Fruit fly (Drosophila melanogaster): Measurements from ENCODE around the gene Arfrp1.

Gene Arfrp1

DNA sequence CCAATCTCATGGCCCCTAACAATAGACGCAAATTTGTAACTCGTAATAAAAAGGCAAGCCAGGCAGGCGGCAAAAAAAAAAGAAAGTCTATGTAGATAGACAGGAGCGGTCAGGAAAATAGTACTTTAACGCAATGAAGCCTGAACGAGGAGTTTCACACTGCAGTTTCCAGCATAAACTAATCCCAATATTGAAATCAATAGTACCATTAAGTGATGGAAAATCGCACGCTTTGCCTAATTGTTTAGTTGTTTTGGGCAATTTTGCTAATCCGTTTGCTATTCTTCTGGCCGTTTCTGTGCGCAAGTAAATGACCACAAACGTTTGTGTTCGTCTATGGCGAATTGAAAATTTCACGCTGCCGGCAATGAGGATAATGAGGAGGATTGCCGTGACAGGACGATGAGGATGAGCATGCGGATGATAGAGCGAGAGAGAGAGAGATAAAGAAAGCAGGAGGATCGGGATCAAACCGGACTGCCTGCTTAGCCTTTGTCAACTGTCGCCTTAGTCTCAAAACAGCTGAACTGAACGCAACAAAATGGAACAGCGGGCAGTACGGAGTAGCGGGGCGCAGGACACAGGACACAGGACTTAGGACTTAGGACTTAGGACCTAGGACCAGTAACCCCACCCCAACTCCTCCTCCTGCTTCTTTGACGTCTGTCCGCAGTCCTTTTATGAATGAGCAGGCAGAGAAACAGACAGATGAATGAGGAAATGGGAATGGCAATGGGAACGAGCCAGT is 20.6 kb downstream of the Arfrp1 start (continued):
- TF ChIP-seq CG2712 (tag; optimal IDR thresholded peaks at IDR 0.05), result peak; percentile 20
- peak; percentile 5 for TF ChIP-seq grau (tag; optimal IDR thresholded peaks at IDR 0.05)
- no peak for TF ChIP-seq NfI (GFP tag; optimal IDR thresholded peaks at IDR 0.05)
- no peak for TF ChIP-seq pan (optimal IDR thresholded peaks at IDR 0.05)
- TF ChIP-seq pan (GFP tag; optimal IDR thresholded peaks at IDR 0.05 in 1 of 2, IDR thresholded peaks at IDR 0.05 in 1 of 2), result peak in 1 of 2 experiments; percentile 31
- TF ChIP-seq Nf-YC (tag; optimal IDR thresholded peaks at IDR 0.05), result no peak
- peak; percentile 1 for TF ChIP-seq CG7786 (GFP tag; optimal IDR thresholded peaks at IDR 0.05)
- peak; percentile 16 for TF ChIP-seq CG8944 (GFP tag; optimal IDR thresholded peaks at IDR 0.05)
- TF ChIP-seq sisA (GFP tag; IDR thresholded peaks at IDR 0.05), result 0 out of 2 replicates have a peak, but pooled peaks have one; percentile 17
- no peak for TF ChIP-seq CG11456 (GFP tag; IDR thresholded peaks at IDR 0.05)
- no peak for TF ChIP-seq CG12744 (GFP tag; optimal IDR thresholded peaks at IDR 0.05)
- no peak for TF ChIP-seq CG1792 (GFP tag; optimal IDR thresholded peaks at IDR 0.05)
- TF ChIP-seq twi (tag; optimal IDR thresholded peaks at IDR 0.05), result peak; percentile 33
- TF ChIP-seq pho (GFP tag; optimal IDR thresholded peaks at IDR 0.05), result no peak
- TF ChIP-seq Blimp-1 (GFP tag; optimal IDR thresholded peaks at IDR 0.05), result peak; percentile 9
- peak; percentile 2 for TF ChIP-seq Xbp1 (GFP tag; optimal IDR thresholded peaks at IDR 0.05)
- no peak for TF ChIP-seq CG14050 (GFP tag; IDR thresholded peaks at IDR 0.05)
- peak; percentile 40 for TF ChIP-seq CG7839 (tag; optimal IDR thresholded peaks at IDR 0.05)
- no peak for TF ChIP-seq CG11560 (tag; IDR thresholded peaks at IDR 0.05)
- peak; percentile 52; the same call in 1 of the 2 replicates for TF ChIP-seq Xrp1 (GFP tag; IDR thresholded peaks at IDR 0.05)
- no peak for TF ChIP-seq Aef1 (GFP tag; IDR thresholded peaks at IDR 0.05)
- no peak for TF ChIP-seq CG9437 (GFP tag; optimal IDR thresholded peaks at IDR 0.05)
- 0 out of 2 replicates have a peak, but pooled peaks have one; percentile 22 for TF ChIP-seq Ada2b (GFP tag; IDR thresholded peaks at IDR 0.05)
- peak; percentile 85 for TF ChIP-seq D (optimal IDR thresholded peaks at IDR 0.05)
- no peak for TF ChIP-seq D (GFP tag; optimal IDR thresholded peaks at IDR 0.05)
- 0 out of 3 replicates have a peak, but pooled peaks have one; percentile 13 for TF ChIP-seq ci (GFP tag; IDR thresholded peaks at IDR 0.05)
- no peak for TF ChIP-seq jing (GFP tag; optimal IDR thresholded peaks at IDR 0.05)
- TF ChIP-seq CoRest (tag; optimal IDR thresholded peaks at IDR 0.05), result peak; percentile 2
- no peak for TF ChIP-seq usp (GFP tag; optimal IDR thresholded peaks at IDR 0.05)
- peak; percentile 3 for TF ChIP-seq CG4424 (GFP tag; optimal IDR thresholded peaks at IDR 0.05)
- TF ChIP-seq fu2 (GFP tag; optimal IDR thresholded peaks at IDR 0.05), result no peak
- TF ChIP-seq CG13287 (GFP tag; IDR thresholded peaks at IDR 0.05; ENCODE audit: partially characterized antibody), result no peak
- no peak for TF ChIP-seq CG3407 (GFP tag; optimal IDR thresholded peaks at IDR 0.05)
- TF ChIP-seq ranshi (GFP tag; IDR thresholded peaks at IDR 0.05), result 0 out of 2 replicates have a peak, but pooled peaks have one; percentile 15
- TF ChIP-seq zen (tag; optimal IDR thresholded peaks at IDR 0.05), result peak; percentile 92
- no peak for TF ChIP-seq Dref (GFP tag; IDR thresholded peaks at IDR 0.05)
- no peak for TF ChIP-seq hbn (GFP tag; IDR thresholded peaks at IDR 0.05; ENCODE audit: partially characterized antibody)
- TF ChIP-seq gem (tag; optimal IDR thresholded peaks at IDR 0.05), result peak; percentile 49
- TF ChIP-seq nerfin-1 (tag; optimal IDR thresholded peaks at IDR 0.05), result peak; percentile 13
- TF ChIP-seq dysf (GFP tag; IDR thresholded peaks at IDR 0.05), result no peak
- TF ChIP-seq NC2α (GFP tag; optimal IDR thresholded peaks at IDR 0.05), result no peak
- TF ChIP-seq CG12219 (GFP tag; optimal IDR thresholded peaks at IDR 0.05), result no peak
- peak in 1 of 2 experiments; percentile 19 for TF ChIP-seq dpn (GFP tag; optimal IDR thresholded peaks at IDR 0.05)
- TF ChIP-seq dmrt99B (tag; optimal IDR thresholded peaks at IDR 0.05), result peak; percentile 35
- no peak for TF ChIP-seq sob (GFP tag; IDR thresholded peaks at IDR 0.05)
- no peak for TF ChIP-seq Usf (GFP tag; optimal IDR thresholded peaks at IDR 0.05)
- TF ChIP-seq Sox102F (GFP tag; optimal IDR thresholded peaks at IDR 0.05), result peak; percentile 37
- TF ChIP-seq pros (GFP tag; optimal IDR thresholded peaks at IDR 0.05), result peak; percentile 95
- no peak for TF ChIP-seq CG7271 (tag; optimal IDR thresholded peaks at IDR 0.05)
- 0 out of 3 replicates have a peak, but pooled peaks have one; percentile 31 for TF ChIP-seq CG11695 (GFP tag; IDR thresholded peaks at IDR 0.05)

Data from whole organism, embryonic.